Worm (Caenorhabditis elegans) whole organism, L4/young adult: ENCODE results near the gene F25E5.2.

ENCODE experiments used
- W03F9.2 ChIP-seq: fragments of 150-350 bp; optimal IDR thresholded peaks from 2 replicates; lab custom pipeline; 2014; ENCODE audit warnings: missing biosample characterization, missing genetic modification characterization
- dao-5 ChIP-seq: sonication (generic microtip); optimal IDR thresholded peaks from 2 replicates; lab custom pipeline; 2016; ENCODE audit warnings: missing genotype, missing genetic modification characterization, moderate library complexity, missing compliant biosample characterization
- him-1 ChIP-seq: sonication (generic microtip); optimal IDR thresholded peaks from 2 replicates; lab custom pipeline; 2016; ENCODE audit warnings: missing genotype, missing genetic modification reagents, missing genetic modification characterization, missing compliant biosample characterization

Gene F25E5.2

ce11 chrV:7455008-7455407 is at the start of gene F25E5.2:
F25E5.2 (plus strand) TSS chrV:7455308.
- TF ChIP-seq him-1 (no peak), W03F9.2 (no peak), dao-5 (tag; lab: Kevin White, UChicago) (no peak)

DNA sequence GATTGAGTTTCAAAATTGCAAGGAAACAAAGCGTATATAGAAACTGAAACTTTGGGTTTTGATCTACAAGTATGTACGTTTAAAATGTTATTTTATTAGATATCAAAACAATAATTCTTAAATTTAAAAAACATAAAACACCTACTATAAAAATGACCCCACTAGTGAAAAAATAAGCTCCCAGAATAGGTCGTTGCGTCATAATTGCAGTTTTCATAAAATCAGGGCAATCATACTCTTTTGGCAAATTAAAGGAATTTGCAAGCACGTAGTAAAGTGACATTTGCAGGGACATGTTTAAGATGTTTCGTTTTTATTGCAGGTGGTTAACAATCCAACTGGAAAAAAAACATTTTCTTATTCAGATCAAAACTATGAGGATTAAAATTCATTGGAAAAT is 46.6 kb upstream of the F25E5.2 start, which contains the start of gene srt-6:
Gene srt-6 (minus strand): TSS at position 295 of the 400 bp plus-strand sequence.
- TF ChIP-seq him-1 (no peak), dao-5 (tag; lab: Kevin White, UChicago) (no peak), W03F9.2 (no peak)

ce11 chrV:7409599-7409998 is 45.5 kb upstream of the F25E5.2 start, which contains the start of gene R13D7.2:
R13D7.2 (plus strand) TSS chrV:7409899.
- TF ChIP-seq dao-5 (tag; lab: Kevin White, UChicago), result no peak
- TF ChIP-seq W03F9.2, result no peak
- no peak for TF ChIP-seq him-1

DNA sequence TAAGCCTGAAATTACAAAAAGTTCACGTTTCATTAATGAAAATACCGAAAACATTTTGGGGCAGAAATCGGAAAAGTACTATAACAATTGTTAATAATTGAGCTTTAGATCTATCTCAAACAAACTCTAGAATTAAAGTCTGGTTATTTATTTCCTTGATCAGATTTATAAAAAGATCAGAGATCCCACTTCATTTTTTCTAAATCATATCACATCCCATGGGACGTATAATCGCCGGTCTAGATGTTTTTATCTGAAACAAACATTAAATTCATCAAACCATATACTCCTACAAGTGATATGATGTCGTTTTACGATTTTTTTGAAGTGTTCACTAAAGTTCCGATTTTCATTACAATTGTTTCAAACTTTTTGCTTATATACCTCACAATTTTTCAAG is 43.4 kb upstream of the F25E5.2 start, which contains the start of gene str-41:
Gene str-41 (plus strand): TSS at position 301 of the 400 bp plus-strand sequence.
- no peak for TF ChIP-seq dao-5 (tag; lab: Kevin White, UChicago)
- TF ChIP-seq W03F9.2, result no peak
- no peak for TF ChIP-seq him-1

- TF ChIP-seq him-1 (no peak), dao-5 (tag; lab: Kevin White, UChicago) (no peak), W03F9.2 (no peak)
Measured at ce11 chrV:7413107-7413774, 41.9 kb upstream of the F25E5.2 start, which contains the start of gene F18E3.11. F18E3.11 (plus strand) TSS chrV:7413482.

DNA sequence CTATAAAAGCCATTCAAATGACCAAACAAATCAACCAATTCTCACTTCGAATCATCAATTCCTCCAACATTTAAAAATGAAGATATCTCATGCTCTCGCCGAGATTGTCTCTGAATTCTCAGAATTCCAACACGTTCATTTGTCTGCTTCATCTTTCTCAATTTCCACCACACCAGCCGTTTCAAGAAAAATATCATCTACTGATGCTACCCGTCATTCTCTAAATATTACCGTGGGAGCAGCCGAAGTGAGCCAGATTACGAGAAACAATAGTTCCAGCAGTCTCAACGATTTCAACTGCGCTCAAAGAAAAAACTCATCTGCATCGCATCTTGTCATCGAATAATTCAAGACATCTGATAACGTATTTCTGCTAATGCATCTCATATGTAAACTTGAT is 40.2 kb upstream of the F25E5.2 start, which contains the start of gene F18E3.12:
Gene F18E3.12 (plus strand): TSS at position 77 of the 400 bp plus-strand sequence.
- TF ChIP-seq him-1 (no peak), W03F9.2 (no peak), dao-5 (tag; lab: Kevin White, UChicago) (no peak)

- TF ChIP-seq dao-5 (tag; lab: Kevin White, UChicago) (no peak), W03F9.2 (no peak)
Measured at ce11 chrV:7415780-7416428, 39.2 kb upstream of the F25E5.2 start, which contains the start of gene F18E3.13. F18E3.13 (plus strand) TSS chrV:7416164.

DNA sequence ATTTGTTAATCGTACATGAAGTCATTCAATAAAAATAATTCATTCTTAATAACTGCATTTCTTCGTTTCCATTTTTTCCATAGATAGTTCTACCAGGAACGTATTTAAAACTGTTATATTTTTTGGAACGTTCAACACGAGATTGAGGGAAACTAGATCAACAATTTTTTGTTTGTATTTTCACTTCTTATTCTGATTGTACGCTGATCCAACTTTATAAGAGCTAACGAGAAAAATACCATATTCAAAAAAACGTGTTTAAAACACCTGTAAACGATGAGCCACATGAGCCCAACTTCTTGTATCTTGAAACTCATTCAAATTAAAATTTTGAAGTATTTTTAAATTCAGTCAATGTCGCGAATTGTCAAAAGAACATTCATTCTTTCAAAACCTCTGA is 38.5 kb upstream of the F25E5.2 start:
- TF ChIP-seq W03F9.2 (no peak), him-1 (no peak), dao-5 (tag; lab: Kevin White, UChicago) (no peak)

DNA sequence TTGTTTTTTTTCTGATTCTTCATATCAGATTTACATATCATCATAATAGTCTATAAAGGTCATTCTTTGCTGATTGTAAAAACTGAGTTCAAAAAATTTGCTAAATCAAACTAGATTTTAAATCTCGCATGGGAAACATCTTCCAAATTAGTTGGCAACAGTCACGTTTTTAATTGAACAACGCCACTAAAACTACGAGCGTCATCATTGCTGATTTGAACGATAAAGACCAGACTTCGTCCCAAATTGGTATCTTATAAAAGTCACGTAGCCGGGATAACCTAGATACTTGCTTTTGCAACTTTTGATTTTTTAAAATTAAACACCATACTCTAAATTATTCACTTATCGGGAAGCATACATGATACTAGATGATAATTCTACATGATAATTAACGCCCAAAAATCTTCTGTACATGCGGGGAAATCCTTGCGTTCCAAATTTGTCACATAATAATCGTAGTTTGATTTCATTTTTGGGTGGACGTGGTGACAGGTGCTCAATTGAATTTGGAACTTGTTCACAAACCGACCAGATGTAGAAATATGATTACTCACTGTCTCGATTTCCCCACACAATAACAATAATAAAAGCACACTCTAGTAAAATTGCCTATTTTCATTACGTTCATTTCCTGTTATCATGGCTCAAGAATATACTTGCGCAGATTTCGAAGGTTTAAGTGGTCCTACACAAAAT is 37.9 kb upstream of the F25E5.2 start, which contains the start of gene srw-67:
Gene srw-67 (plus strand): TSS at position 643 of the 699 bp plus-strand sequence.
- TF ChIP-seq W03F9.2 (no peak), dao-5 (tag; lab: Kevin White, UChicago) (no peak), him-1 (no peak)

DNA sequence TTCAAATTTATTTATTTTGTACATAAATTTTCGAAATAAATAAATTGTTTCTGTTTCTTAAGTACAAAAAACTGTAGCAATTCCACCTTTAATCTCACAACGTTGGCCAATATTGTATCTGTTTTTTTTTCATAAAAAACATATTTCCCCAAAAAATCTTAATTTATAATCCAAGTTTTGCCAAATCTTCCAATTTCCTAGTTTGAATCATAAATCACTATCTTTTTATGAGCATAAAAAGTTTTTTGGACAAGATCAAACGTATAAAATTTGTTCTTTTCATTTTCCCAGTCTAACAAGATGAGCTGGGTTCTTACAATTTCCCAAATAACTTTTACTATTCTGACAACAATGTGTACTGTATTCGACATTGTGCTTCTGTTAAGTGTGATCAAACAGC is 34.9 kb upstream of the F25E5.2 start, which contains the start of gene srxa-4:
Gene srxa-4 (plus strand): TSS at position 301 of the 400 bp plus-strand sequence.
- TF ChIP-seq him-1 (no peak), W03F9.2 (no peak), dao-5 (tag; lab: Kevin White, UChicago) (no peak)

DNA sequence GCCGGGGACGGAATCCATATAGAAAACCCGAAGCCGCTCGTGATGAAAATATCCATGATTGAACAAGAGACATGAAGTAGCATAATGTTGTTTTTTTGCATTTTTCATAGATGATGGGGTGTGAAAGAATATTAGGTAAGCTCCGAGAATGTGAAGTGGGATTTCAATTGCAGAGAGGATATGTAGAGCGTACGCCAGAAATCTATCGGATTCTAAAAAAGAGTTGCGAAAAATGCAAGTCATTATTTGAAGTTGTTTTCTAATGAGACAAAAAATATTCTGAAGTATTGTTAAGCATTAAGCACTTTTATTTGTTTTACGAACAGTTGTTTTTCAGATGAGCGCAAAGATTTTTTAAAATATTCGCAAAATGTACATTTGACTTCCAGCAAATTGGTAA is 30.8 kb upstream of the F25E5.2 start, which contains the start of gene F18E3.10:
Gene F18E3.10 (minus strand): TSS at position 101 of the 400 bp plus-strand sequence.
- no peak for TF ChIP-seq dao-5 (tag; lab: Kevin White, UChicago)
- no peak for TF ChIP-seq W03F9.2
- TF ChIP-seq him-1, result no peak

DNA sequence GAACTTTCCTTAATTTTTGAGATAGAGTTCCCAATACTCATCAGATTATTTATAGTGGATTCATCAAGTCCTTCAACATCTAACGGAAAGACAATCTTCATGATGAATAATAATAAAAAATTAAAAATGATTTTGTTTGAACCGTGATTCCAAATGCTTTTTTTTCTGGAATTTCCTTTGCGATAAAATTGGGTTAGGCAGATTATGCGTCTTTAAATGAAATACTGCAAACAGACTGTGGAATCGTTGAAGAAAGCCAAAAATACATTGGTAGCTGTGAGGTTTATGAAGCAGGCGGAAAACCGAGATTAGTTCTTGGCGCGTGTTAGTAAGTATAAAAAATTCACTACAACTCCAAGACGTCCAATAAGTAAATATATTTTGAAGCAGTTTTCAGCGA is 28.5 kb upstream of the F25E5.2 start, which contains the start of gene srw-68:
Gene srw-68 (minus strand): TSS at position 101 of the 400 bp plus-strand sequence.
- TF ChIP-seq him-1 (no peak), W03F9.2 (no peak), dao-5 (tag; lab: Kevin White, UChicago) (no peak)

ce11 chrV:7428880-7429279 is 26.2 kb upstream of the F25E5.2 start, which contains the start of gene srw-69:
srw-69 (minus strand) TSS chrV:7428980.
- TF ChIP-seq W03F9.2 (no peak), him-1 (no peak), dao-5 (tag; lab: Kevin White, UChicago) (no peak)

ce11 chrV:7431016-7431415 is 24.1 kb upstream of the F25E5.2 start, which contains the start of gene srw-71:
srw-71 (minus strand) TSS chrV:7431116.
- no peak for TF ChIP-seq him-1
- TF ChIP-seq dao-5 (tag; lab: Kevin White, UChicago), result no peak
- TF ChIP-seq W03F9.2, result no peak
